Worm (Caenorhabditis elegans) whole organism, L4 larva: ENCODE measurements around the gene cht-5.
A peak's percentile ranks its signal among the peaks of the same experiment; 100 is the strongest.

Source experiments
- D1046.2 ChIP-seq: fragments of 200-800 bp; sonication (Bioruptor generic); IDR thresholded peaks from 2 replicates; pipeline ENCODE4 v1.3.6; 2022; ENCODE audit warnings: missing genetic modification characterization, missing compliant biosample characterization
- F37D6.2 ChIP-seq: sonication (generic microtip); optimal IDR thresholded peaks from 2 replicates; lab custom pipeline; 2016; ENCODE audit warnings: mild to moderate bottlenecking, missing genetic modification characterization, missing compliant biosample characterization
- F49E8.2 ChIP-seq: sonication (generic microtip); optimal IDR thresholded peaks from 2 replicates; lab custom pipeline; 2016; ENCODE audit warnings: missing compliant biosample characterization, mild to moderate bottlenecking, missing genetic modification characterization, borderline replicate concordance
- T26A8.4 ChIP-seq: fragments of 200-800 bp; sonication (Bioruptor generic); IDR thresholded peaks from 2 replicates; pipeline ENCODE4 v1.3.6; 2022; ENCODE audit warnings: missing genetic modification characterization, missing compliant biosample characterization
- Y105C5A.15 ChIP-seq: fragments of 200-800 bp; sonication (Bioruptor generic); IDR thresholded peaks from 2 replicates; pipeline ENCODE4 v1.3.6; 2022; ENCODE audit warnings: missing genetic modification characterization, missing compliant biosample characterization
- Y5F2A.4 ChIP-seq: fragments of 200-800 bp; sonication (Bioruptor generic); optimal IDR thresholded peaks from 2 replicates; lab custom pipeline; 2018; ENCODE audit warnings: mild to moderate bottlenecking, missing genetic modification characterization, missing compliant biosample characterization
- Y75B8A.6 ChIP-seq: fragments of 200-800 bp; sonication (Bioruptor generic); IDR thresholded peaks from 2 replicates; pipeline ENCODE4 v1.3.6; 2022; ENCODE audit warnings: missing genetic modification reagents, missing genetic modification characterization, missing compliant biosample characterization
- ZK337.2 ChIP-seq: fragments of 200-800 bp; sonication (Bioruptor generic); IDR thresholded peaks from 2 replicates; pipeline ENCODE4 v1.3.6; 2022; ENCODE audit warnings: missing genetic modification reagents, missing genetic modification characterization, missing compliant biosample characterization
- aha-1 ChIP-seq: fragments of 150-350 bp; peaks from one replicate; lab custom pipeline; 2014; ENCODE audit warnings: missing biosample characterization, missing genetic modification characterization
- ama-1 ChIP-seq: fragments of 150-350 bp; optimal IDR thresholded peaks from 2 replicates; lab custom pipeline; 2014; ENCODE audit warnings: inconsistent platforms, mixed read lengths
- arid-1 ChIP-seq: fragments of 200-800 bp; sonication (Bioruptor generic); conservative IDR thresholded peaks from 2 replicates; pipeline ENCODE4 v1.3.6; 2022; ENCODE audit warnings: missing genetic modification reagents, missing genetic modification characterization, missing compliant biosample characterization
- attf-4 ChIP-seq: sonication (generic microtip); optimal IDR thresholded peaks from 3 replicates; lab custom pipeline; 2017; ENCODE audit warnings: missing biosample characterization, missing genetic modification characterization
- ceh-20 ChIP-seq: fragments of 200-800 bp; sonication (Bioruptor generic); IDR thresholded peaks from 2 replicates; pipeline ENCODE4 v1.3.6; 2022; ENCODE audit warnings: missing genetic modification reagents, missing genetic modification characterization, missing compliant biosample characterization
- ceh-28 ChIP-seq: fragments of 150-350 bp; optimal IDR thresholded peaks from 2 replicates; lab custom pipeline; 2014; ENCODE audit warnings: missing biosample characterization, missing genetic modification reagents, missing genetic modification characterization
- ceh-44 ChIP-seq: fragments of 200-800 bp; sonication (Bioruptor generic); IDR thresholded peaks from 2 replicates; pipeline ENCODE4 v1.3.6; 2022; ENCODE audit warnings: missing genetic modification reagents, missing genetic modification characterization, missing compliant biosample characterization
- daf-12 ChIP-seq: fragments of 150-350 bp; optimal IDR thresholded peaks from 2 replicates; lab custom pipeline; 2014; ENCODE audit warnings: missing biosample characterization, missing genetic modification reagents, missing genetic modification characterization
- daf-16 ChIP-seq, 3 experiments: sonication (generic microtip); optimal IDR thresholded peaks; 2 replicates each; lab custom pipeline; 2016 to 2017; ENCODE audit warnings: missing genetic modification characterization in 3 of 3, missing genetic modification reagents in 3 of 3, mild to moderate bottlenecking in 2 of 3, missing compliant biosample characterization in 2 of 3, missing biosample characterization in 1 of 3, moderate library complexity in 1 of 3
- dmd-8 ChIP-seq: fragments of 200-800 bp; sonication (Bioruptor generic); IDR thresholded peaks from 2 replicates; pipeline ENCODE4 v1.3.6; 2022; ENCODE audit warnings: missing genetic modification characterization, missing compliant biosample characterization
- duxl-1 ChIP-seq: sonication (generic microtip); optimal IDR thresholded peaks from 2 replicates; lab custom pipeline; 2016; ENCODE audit warnings: mild to moderate bottlenecking, missing genetic modification characterization, moderate library complexity, missing compliant biosample characterization; ENCODE audit not compliant: poor library complexity
- egl-43 ChIP-seq: fragments of 200-800 bp; sonication (Bioruptor generic); IDR thresholded peaks from 2 replicates; pipeline ENCODE4 v1.3.6; 2022; ENCODE audit warnings: missing genetic modification reagents, missing genetic modification characterization, missing compliant biosample characterization
- gei-8 ChIP-seq: fragments of 200-800 bp; sonication (Bioruptor generic); optimal IDR thresholded peaks from 2 replicates; lab custom pipeline; 2018; ENCODE audit warnings: mild to moderate bottlenecking, missing genetic modification characterization, missing compliant biosample characterization
- hif-1 ChIP-seq, 2 experiments: sonication (generic microtip); optimal IDR thresholded peaks; 2 replicates each; lab custom pipeline; 2016 to 2017; ENCODE audit warnings: missing compliant biosample characterization in 2 of 2, missing genetic modification characterization in 2 of 2, missing genetic modification reagents in 2 of 2, missing genotype in 2 of 2, mild to moderate bottlenecking in 1 of 2
- hlh-30 ChIP-seq: sonication (generic microtip); optimal IDR thresholded peaks from 2 replicates; lab custom pipeline; 2017; ENCODE audit warnings: antibody characterized with exemption, mild to moderate bottlenecking, missing genetic modification characterization, missing compliant biosample characterization; ENCODE audit not compliant: insufficient read depth
- hmg-1.1 ChIP-seq: fragments of 200-800 bp; sonication (Bioruptor generic); IDR thresholded peaks from 2 replicates; pipeline ENCODE4 v1.3.6; 2022; ENCODE audit warnings: missing genetic modification reagents, missing genetic modification characterization, missing compliant biosample characterization
- lim-7 ChIP-seq: fragments of 200-800 bp; sonication (Bioruptor generic); IDR thresholded peaks from 2 replicates; pipeline ENCODE4 v1.3.6; 2022; ENCODE audit warnings: missing genetic modification characterization, missing compliant biosample characterization
- lin-29 ChIP-seq: fragments of 200-800 bp; sonication (Bioruptor generic); IDR thresholded peaks from 2 replicates; pipeline ENCODE4 v1.3.6; 2022; ENCODE audit warnings: missing genetic modification reagents, missing genetic modification characterization, missing compliant biosample characterization
- lsy-2 ChIP-seq, 2 experiments: fragments of 150-350 bp in 1 of 2; sonication (generic microtip) in 1 of 2; optimal IDR thresholded peaks; 2 replicates each; lab custom pipeline; 2014 to 2017; ENCODE audit warnings: missing biosample characterization in 2 of 2, missing genetic modification characterization in 2 of 2
- mdt-29 ChIP-seq: fragments of 200-800 bp; sonication (Bioruptor generic); IDR thresholded peaks from 2 replicates; pipeline ENCODE4 v1.3.6; 2022; ENCODE audit warnings: missing genetic modification reagents, missing genetic modification characterization, missing compliant biosample characterization
- mep-1 ChIP-seq: fragments of 150-350 bp; sonication (generic microtip); optimal IDR thresholded peaks from 3 replicates; lab custom pipeline; 2014; ENCODE audit warnings: missing biosample characterization, missing genetic modification characterization
- mes-2 ChIP-seq: sonication (generic microtip); optimal IDR thresholded peaks from 2 replicates; lab custom pipeline; 2016; ENCODE audit warnings: missing genotype, mild to moderate bottlenecking, missing genetic modification characterization, missing compliant biosample characterization; ENCODE audit not compliant: poor library complexity, severe bottlenecking
- mxl-3 ChIP-seq: fragments of 200-800 bp; sonication (Bioruptor generic); optimal IDR thresholded peaks from 2 replicates; lab custom pipeline; 2018; ENCODE audit warnings: mild to moderate bottlenecking, missing genetic modification characterization, missing compliant biosample characterization
- nhr-102 ChIP-seq: sonication (generic microtip); optimal IDR thresholded peaks from 2 replicates; lab custom pipeline; 2016; ENCODE audit warnings: mild to moderate bottlenecking, missing genetic modification characterization, moderate library complexity, missing compliant biosample characterization
- nhr-111 ChIP-seq: fragments of 200-800 bp; sonication (Bioruptor generic); optimal IDR thresholded peaks from 2 replicates; lab custom pipeline; 2018; ENCODE audit warnings: mild to moderate bottlenecking, missing genetic modification characterization, missing compliant biosample characterization
- nhr-28 ChIP-seq: fragments of 150-350 bp; optimal IDR thresholded peaks from 2 replicates; lab custom pipeline; 2014; ENCODE audit warnings: missing biosample characterization, missing genetic modification characterization
- php-3 ChIP-seq: fragments of 200-800 bp; sonication (Bioruptor generic); IDR thresholded peaks from 2 replicates; pipeline ENCODE4 v1.3.6; 2022; ENCODE audit warnings: missing genetic modification reagents, missing genetic modification characterization, missing compliant biosample characterization
- pqm-1 ChIP-seq: sonication (generic microtip); optimal IDR thresholded peaks from 2 replicates; lab custom pipeline; 2017; ENCODE audit warnings: missing biosample characterization, missing genetic modification characterization
- saeg-2 ChIP-seq: fragments of 200-800 bp; sonication (Bioruptor generic); IDR thresholded peaks from 2 replicates; pipeline ENCODE4 v1.3.6; 2022; ENCODE audit warnings: missing genetic modification reagents, missing genetic modification characterization, missing compliant biosample characterization
- sdz-12 ChIP-seq: fragments of 200-800 bp; sonication (Bioruptor generic); optimal IDR thresholded peaks from 2 replicates; lab custom pipeline; 2018; ENCODE audit warnings: mild to moderate bottlenecking, missing genetic modification characterization, missing compliant biosample characterization
- spr-1 ChIP-seq: sonication (generic microtip); optimal IDR thresholded peaks from 2 replicates; lab custom pipeline; 2016; ENCODE audit warnings: mild to moderate bottlenecking, missing genetic modification characterization, missing compliant biosample characterization
- spr-3 ChIP-seq: fragments of 200-800 bp; sonication (Bioruptor generic); optimal IDR thresholded peaks from 2 replicates; lab custom pipeline; 2018; ENCODE audit warnings: mild to moderate bottlenecking, missing genetic modification characterization, missing compliant biosample characterization
- tag-97 ChIP-seq: fragments of 200-800 bp; sonication (Bioruptor generic); IDR thresholded peaks from 2 replicates; pipeline ENCODE4 v1.3.6; 2022; ENCODE audit warnings: missing genetic modification characterization, missing compliant biosample characterization
- unc-62 ChIP-seq, 3 experiments: fragments of 150-350 bp in 1 of 3; sonication (generic microtip); optimal IDR thresholded peaks in 2 of 3; peaks in 1 of 3; 1 replicate in 1 of 3; 2 replicates in 2 of 3; lab custom pipeline; 2014 to 2017; ENCODE audit warnings: missing biosample characterization in 3 of 3, missing genetic modification characterization in 3 of 3, missing genetic modification reagents in 3 of 3, missing genotype in 1 of 3
- vab-7 ChIP-seq: fragments of 200-800 bp; sonication (Bioruptor generic); IDR thresholded peaks from 2 replicates; pipeline ENCODE4 v1.3.6; 2022; ENCODE audit warnings: missing genetic modification reagents, missing genetic modification characterization, missing compliant biosample characterization

Gene cht-5

ce11 chrV:10105412-10105811 lies 9.0 kb upstream of the cht-5 start, which contains the start of gene C08B6.2:
Gene C08B6.2, plus strand, starts transcription at chrV:10105712.
- TF ChIP-seq vab-7 (no peak), aha-1 (tag; lab: Kevin White, UChicago) (peak; percentile 44), nhr-102 (tag; lab: Kevin White, UChicago) (no peak)

- TF ChIP-seq egl-43 (GFP tag; lab: Robert Waterston, UW) (no peak), tag-97 (GFP tag; lab: Robert Waterston, UW) (no peak), ZK337.2 (GFP tag; lab: Robert Waterston, UW) (no peak), mes-2 (tag; lab: Kevin White, UChicago) (no peak), arid-1 (GFP tag; lab: Robert Waterston, UW) (no peak), lim-7 (GFP tag; lab: Robert Waterston, UW) (no peak), spr-3 (no peak), lsy-2 (tag; optimal IDR thresholded peaks at IDR 0.05; lab: Kevin White, UChicago) (no peak), daf-16 (GFP tag; optimal IDR thresholded peaks at IDR 0.05; lab: Kevin White, UChicago) (no peak), daf-16 (tag; optimal IDR thresholded peaks at IDR 0.05; lab: Kevin White, UChicago) (no peak), pqm-1 (no peak), sdz-12 (no peak), Y5F2A.4 (no peak), gei-8 (GFP tag; lab: Kevin White, UChicago) (no peak), hmg-1.1 (no peak), mdt-29 (no peak), hif-1 (tag; optimal IDR thresholded peaks at IDR 0.05; lab: Kevin White, UChicago) (no peak), mep-1 (tag; lab: Kevin White, UChicago) (no peak), dmd-8 (no peak), php-3 (GFP tag; lab: Robert Waterston, UW) (no peak)
These were observed 7.1 kb upstream of the cht-5 start, which contains the start of gene C08B6.11 for ce11 chrV:10107309-10107708. Gene C08B6.11, plus strand, starts transcription at chrV:10107609.

DNA sequence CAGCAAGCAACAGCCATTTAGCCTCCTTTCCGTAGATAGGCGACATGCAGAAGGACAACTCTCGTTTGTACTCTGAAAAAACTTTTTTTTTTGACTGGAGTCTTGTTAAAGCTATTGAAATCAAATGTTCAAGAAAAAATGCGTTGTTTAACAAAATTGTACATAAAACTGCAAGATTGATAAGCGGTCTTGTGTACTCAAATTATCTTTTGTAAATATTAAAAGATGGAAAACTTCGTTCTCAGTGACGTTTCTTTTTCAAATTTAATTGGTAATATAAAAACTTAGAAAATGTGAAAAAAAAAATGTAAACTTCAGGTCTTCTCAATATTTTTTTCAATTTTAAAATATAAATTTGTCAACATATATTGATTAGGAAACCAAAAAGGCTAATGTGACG lies 3.3 kb upstream of the cht-5 start:
- TF ChIP-seq nhr-28 (tag; lab: Kevin White, UChicago) (peak; percentile 17), daf-16 (GFP tag; optimal IDR thresholded peaks at IDR 0.05; lab: Kevin White, UChicago) (no peak), daf-16 (tag; optimal IDR thresholded peaks at IDR 0.05; lab: Kevin White, UChicago) (peak; percentile 53), Y75B8A.6 (GFP tag; lab: Robert Waterston, UW) (no peak), pqm-1 (peak; percentile 44), duxl-1 (tag; lab: Kevin White, UChicago) (no peak)

- no peak for TF ChIP-seq hlh-30
- TF ChIP-seq daf-16 (GFP tag; optimal IDR thresholded peaks at IDR 0.05; lab: Kevin White, UChicago), result no peak
- TF ChIP-seq daf-16 (tag; optimal IDR thresholded peaks at IDR 0.05; lab: Kevin White, UChicago), result peak; percentile 8
- no peak for TF ChIP-seq attf-4
- TF ChIP-seq unc-62 (GFP tag; optimal IDR thresholded peaks at IDR 0.05 in 1 of 2; lab: Kevin White, UChicago), result peak in 1 of 2 experiments; percentile 18
- TF ChIP-seq unc-62 (tag; optimal IDR thresholded peaks at IDR 0.05; lab: Kevin White, UChicago), result no peak
These were observed 2.2 kb upstream of the cht-5 start, which contains the start of gene C08B6.3 for ce11 chrV:10112187-10112586. Gene C08B6.3, minus strand, starts transcription at chrV:10112287.

DNA sequence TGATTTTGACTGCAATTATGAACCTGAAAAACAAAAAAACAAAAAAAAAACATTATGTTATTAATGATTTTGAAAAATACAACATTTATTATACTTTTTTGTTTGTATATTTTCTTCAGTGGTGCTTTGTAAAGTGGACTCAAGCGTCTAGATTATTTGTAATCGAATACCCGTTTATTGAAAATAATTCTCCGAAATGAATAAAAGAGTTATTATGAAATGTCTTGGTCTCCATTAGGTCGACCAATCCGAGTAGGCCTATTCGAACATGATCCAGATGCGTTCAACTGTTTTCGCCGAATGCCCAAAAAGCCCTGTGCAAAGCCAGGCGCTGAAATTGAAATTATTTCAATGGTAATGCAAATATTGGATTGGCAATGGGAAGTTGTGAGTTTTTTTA lies 3.0 kb downstream of the cht-5 start, which contains the start of gene C08B6.5:
Gene C08B6.5 (plus strand): TSS at position 301 of the 400 bp plus-strand sequence.
- no peak for TF ChIP-seq Y105C5A.15 (GFP tag; lab: Robert Waterston, UW)
- no peak for TF ChIP-seq attf-4
- no peak for TF ChIP-seq ama-1 (lab: Kevin White, UChicago)
- no peak for TF ChIP-seq lin-29 (GFP tag; lab: Robert Waterston, UW)
- TF ChIP-seq ceh-20, result no peak
- TF ChIP-seq ceh-44 (GFP tag; lab: Robert Waterston, UW), result no peak
- TF ChIP-seq unc-62 (GFP tag; optimal IDR thresholded peaks at IDR 0.05 in 1 of 2; lab: Kevin White, UChicago), result no peak
- no peak for TF ChIP-seq unc-62 (tag; optimal IDR thresholded peaks at IDR 0.05; lab: Kevin White, UChicago)
- TF ChIP-seq ceh-28, result no peak
- TF ChIP-seq spr-1, result no peak
- TF ChIP-seq T26A8.4 (GFP tag; lab: Robert Waterston, UW), result no peak
- no peak for TF ChIP-seq F49E8.2
- no peak for TF ChIP-seq mxl-3 (GFP tag; lab: Kevin White, UChicago)
- TF ChIP-seq saeg-2 (GFP tag; lab: Robert Waterston, UW), result no peak
- TF ChIP-seq daf-12, result no peak
- TF ChIP-seq nhr-111 (GFP tag; lab: Kevin White, UChicago), result no peak
- TF ChIP-seq lim-7 (GFP tag; lab: Robert Waterston, UW), result no peak
- no peak for TF ChIP-seq D1046.2 (GFP tag; lab: Robert Waterston, UW)
- no peak for TF ChIP-seq F37D6.2 (tag; lab: Kevin White, UChicago)
